Fruit fly (Drosophila melanogaster) whole organism, embryonic: Measurements from ENCODE around the gene lobo.

Experiments
- Ada2b ChIP-seq: fragments of 200-800 bp; sonication (Bioruptor generic); IDR thresholded peaks from 2 replicates; pipeline ENCODE4 v1.3.6; 2022; ENCODE audit warnings: missing biosample characterization, missing genetic modification characterization
- Atf-2 ChIP-seq: fragments of 200-800 bp; sonication (Bioruptor generic); optimal IDR thresholded peaks from 2 replicates; lab custom pipeline; 2016; ENCODE audit warnings: missing biosample characterization, missing genetic modification characterization
- Bgb ChIP-seq: fragments of 200-800 bp; sonication (Bioruptor generic); IDR thresholded peaks from 2 replicates; pipeline ENCODE4 v1.3.6; 2022; ENCODE audit warnings: missing biosample characterization, missing genetic modification characterization; ENCODE audit not compliant: partially characterized antibody
- CG10147 ChIP-seq: fragments of 200-800 bp; sonication (Bioruptor generic); optimal IDR thresholded peaks from 2 replicates; lab custom pipeline; 2019; ENCODE audit warnings: missing biosample characterization, mild to moderate bottlenecking, missing genetic modification characterization, moderate library complexity
- CG10209 ChIP-seq: fragments of 200-800 bp; sonication (Bioruptor generic); optimal IDR thresholded peaks from 3 replicates; lab custom pipeline; 2017; ENCODE audit warnings: missing biosample characterization, mild to moderate bottlenecking, missing genetic modification characterization, missing genetic modification reagents
- CG1024 ChIP-seq: fragments of 200-800 bp; sonication (Bioruptor generic); IDR thresholded peaks from 2 replicates; pipeline ENCODE4 v1.3.6; 2022; ENCODE audit warnings: missing biosample characterization, missing genetic modification characterization
- CG10979 ChIP-seq: fragments of 200-800 bp; sonication (Bioruptor generic); optimal IDR thresholded peaks from 2 replicates; lab custom pipeline; 2018; ENCODE audit warnings: missing biosample characterization, mild to moderate bottlenecking, missing genetic modification characterization, moderate library complexity
- CG11504 ChIP-seq: fragments of 200-800 bp; sonication (Bioruptor generic); optimal IDR thresholded peaks from 3 replicates; lab custom pipeline; 2019; ENCODE audit warnings: missing biosample characterization, mild to moderate bottlenecking, missing genetic modification characterization, moderate library complexity
- CG14014 ChIP-seq: fragments of 200-800 bp; sonication (Bioruptor generic); IDR thresholded peaks from 2 replicates; pipeline ENCODE4 v1.3.6; 2022; ENCODE audit warnings: missing biosample characterization, missing genetic modification characterization
- CG14965 ChIP-seq: fragments of 200-800 bp; sonication (Bioruptor generic); optimal IDR thresholded peaks from 2 replicates; lab custom pipeline; 2016; ENCODE audit warnings: missing biosample characterization, missing genetic modification characterization, borderline replicate concordance
- CG1603 ChIP-seq: fragments of 200-800 bp; sonication (Bioruptor generic); optimal IDR thresholded peaks from 2 replicates; lab custom pipeline; 2019; ENCODE audit warnings: missing biosample characterization, mild to moderate bottlenecking, missing genetic modification characterization, moderate library complexity
- CG17568 ChIP-seq: fragments of 200-800 bp; sonication (Bioruptor generic); optimal IDR thresholded peaks from 2 replicates; lab custom pipeline; 2018; ENCODE audit warnings: missing biosample characterization, mild to moderate bottlenecking, missing genetic modification characterization, moderate library complexity
- CG18599 ChIP-seq: fragments of 200-800 bp; sonication (Bioruptor generic); optimal IDR thresholded peaks from 3 replicates; lab custom pipeline; 2017; ENCODE audit warnings: missing biosample characterization, missing genetic modification characterization, mild to moderate bottlenecking, moderate library complexity, missing genetic modification reagents
- CG2120 ChIP-seq: fragments of 200-800 bp; sonication (Bioruptor generic); optimal IDR thresholded peaks from 3 replicates; lab custom pipeline; 2016; ENCODE audit warnings: missing biosample characterization, missing genetic modification characterization
- CG2129 ChIP-seq: fragments of 200-800 bp; sonication (Bioruptor generic); IDR thresholded peaks from 2 replicates; pipeline ENCODE4 v1.3.6; 2022; ENCODE audit warnings: missing biosample characterization, missing genetic modification characterization; ENCODE audit not compliant: partially characterized antibody
- CG30403 ChIP-seq: fragments of 200-800 bp; sonication (Bioruptor generic); optimal IDR thresholded peaks from 3 replicates; lab custom pipeline; 2016; ENCODE audit warnings: missing biosample characterization, missing genetic modification characterization
- CG34376 ChIP-seq: fragments of 200-800 bp; sonication (Bioruptor generic); optimal IDR thresholded peaks from 2 replicates; lab custom pipeline; 2018; ENCODE audit warnings: missing biosample characterization, mild to moderate bottlenecking, missing genetic modification characterization
- CG8359 ChIP-seq: fragments of 200-800 bp; sonication (Bioruptor generic); optimal IDR thresholded peaks from 2 replicates; lab custom pipeline; 2017; ENCODE audit warnings: missing biosample characterization, mild to moderate bottlenecking, missing genetic modification characterization, borderline replicate concordance
- CG9215 ChIP-seq: fragments of 200-800 bp; sonication (Bioruptor generic); IDR thresholded peaks from 2 replicates; pipeline ENCODE4 v1.3.6; 2022; ENCODE audit warnings: missing biosample characterization, missing genetic modification characterization
- CoRest ChIP-seq: fragments of 200-800 bp; sonication (Bioruptor generic); optimal IDR thresholded peaks from 3 replicates; lab custom pipeline; 2018; ENCODE audit warnings: missing biosample characterization, mild to moderate bottlenecking, missing genetic modification characterization, moderate library complexity
- HLH3B ChIP-seq: fragments of 200-800 bp; sonication (Bioruptor generic); IDR thresholded peaks from 2 replicates; pipeline ENCODE4 v1.3.6; 2022; ENCODE audit warnings: missing biosample characterization, missing genetic modification characterization
- Nf-YB ChIP-seq: fragments of 200-800 bp; sonication (Bioruptor generic); optimal IDR thresholded peaks from 3 replicates; lab custom pipeline; 2019; ENCODE audit warnings: missing biosample characterization, mild to moderate bottlenecking, missing genetic modification characterization, moderate library complexity
- Spps ChIP-seq: fragments of 200-800 bp; sonication (Bioruptor generic); optimal IDR thresholded peaks from 2 replicates; lab custom pipeline; 2018; ENCODE audit warnings: missing biosample characterization, mild to moderate bottlenecking, missing genetic modification characterization
- Ssrp ChIP-seq: fragments of 200-800 bp; sonication (Bioruptor generic); optimal IDR thresholded peaks from 2 replicates; lab custom pipeline; 2018; ENCODE audit warnings: missing biosample characterization, mild to moderate bottlenecking, missing genetic modification characterization, moderate library complexity
- Stat92E ChIP-seq, 3 experiments: fragments of >200 bp in 2 of 3; fragments of 200-800 bp in 1 of 3; sonication (Bioruptor generic) in 1 of 3; optimal IDR thresholded peaks; 2 replicates each; lab custom pipeline; 2017 to 2019; ENCODE audit warnings: missing biosample characterization in 3 of 3, missing genetic modification characterization in 3 of 3, mild to moderate bottlenecking in 1 of 3, moderate library complexity in 1 of 3
- Tbp ChIP-seq: fragments of >200 bp; optimal IDR thresholded peaks from 2 replicates; lab custom pipeline; 2018; ENCODE audit warnings: missing biosample characterization, missing genetic modification characterization
- ase ChIP-seq: fragments of 200-800 bp; sonication (Bioruptor generic); IDR thresholded peaks from 3 replicates; pipeline ENCODE4 v1.3.6; 2022; ENCODE audit warnings: missing biosample characterization, missing genetic modification characterization
- bbx ChIP-seq: fragments of 200-800 bp; sonication (Bioruptor generic); IDR thresholded peaks from 2 replicates; pipeline ENCODE4 v1.3.6; 2022; ENCODE audit warnings: missing biosample characterization, missing genetic modification characterization; ENCODE audit not compliant: partially characterized antibody
- br ChIP-seq: fragments of >200 bp; optimal IDR thresholded peaks from 2 replicates; lab custom pipeline; 2017
- cas ChIP-seq: fragments of 200-800 bp; sonication (Bioruptor generic); IDR thresholded peaks from 2 replicates; pipeline ENCODE4 v1.3.6; 2022; ENCODE audit warnings: missing biosample characterization, missing genetic modification characterization
- dati ChIP-seq: fragments of 200-800 bp; sonication (Bioruptor generic); IDR thresholded peaks from 2 replicates; pipeline ENCODE4 v1.3.6; 2022; ENCODE audit warnings: missing biosample characterization, missing genetic modification characterization
- dimm ChIP-seq: fragments of 200-800 bp; sonication (Bioruptor generic); IDR thresholded peaks from 2 replicates; pipeline ENCODE4 v1.3.6; 2022; ENCODE audit warnings: missing biosample characterization, missing genetic modification characterization
- esg ChIP-seq: fragments of 200-800 bp; sonication (Bioruptor generic); conservative IDR thresholded peaks from 2 replicates; pipeline ENCODE4 v1.3.6; 2022; ENCODE audit warnings: missing biosample characterization, missing genetic modification characterization
- fd102C ChIP-seq: fragments of 200-800 bp; sonication (Bioruptor generic); optimal IDR thresholded peaks from 2 replicates; lab custom pipeline; 2018; ENCODE audit warnings: missing biosample characterization, mild to moderate bottlenecking, missing genetic modification characterization, moderate library complexity
- fu2 ChIP-seq: fragments of 200-800 bp; sonication (Bioruptor generic); optimal IDR thresholded peaks from 2 replicates; lab custom pipeline; 2016; ENCODE audit warnings: missing biosample characterization, missing genetic modification characterization
- grau ChIP-seq: fragments of 200-800 bp; optimal IDR thresholded peaks from 3 replicates; lab custom pipeline; 2019; ENCODE audit warnings: missing biosample characterization, mild to moderate bottlenecking, missing genetic modification characterization, moderate library complexity
- her ChIP-seq: fragments of 200-800 bp; sonication (Bioruptor generic); optimal IDR thresholded peaks from 2 replicates; lab custom pipeline; 2016; ENCODE audit warnings: missing biosample characterization, missing genetic modification characterization
- jumu ChIP-seq: fragments of 200-800 bp; sonication (Bioruptor generic); optimal IDR thresholded peaks from 3 replicates; lab custom pipeline; 2016; ENCODE audit warnings: missing biosample characterization, missing genetic modification characterization
- nerfin-2 ChIP-seq: fragments of 200-800 bp; sonication (Bioruptor generic); IDR thresholded peaks from 2 replicates; pipeline ENCODE4 v1.3.6; 2022; ENCODE audit warnings: missing biosample characterization, missing genetic modification characterization; ENCODE audit not compliant: partially characterized antibody
- odd ChIP-seq: fragments of 200-800 bp; sonication (Bioruptor generic); optimal IDR thresholded peaks from 2 replicates; lab custom pipeline; 2017; ENCODE audit warnings: missing biosample characterization, mild to moderate bottlenecking, missing genetic modification characterization
- org-1 ChIP-seq: fragments of 200-800 bp; sonication (Bioruptor generic); optimal IDR thresholded peaks from 2 replicates; lab custom pipeline; 2017; ENCODE audit warnings: missing biosample characterization, missing genetic modification characterization
- pan ChIP-seq, 4 experiments: fragments of >200 bp in 3 of 4; fragments of 200-800 bp in 1 of 4; sonication (Bioruptor generic) in 1 of 4; optimal IDR thresholded peaks in 3 of 4; IDR thresholded peaks in 1 of 4; 2 replicates each; pipeline versions ENCODE4 v1.3.6 to Lab custom; 2017 to 2022; ENCODE audit warnings: missing biosample characterization in 2 of 4, missing genetic modification characterization in 2 of 4, mixed read lengths in 1 of 4
- pho ChIP-seq: fragments of 200-800 bp; sonication (Bioruptor generic); optimal IDR thresholded peaks from 2 replicates; lab custom pipeline; 2016; ENCODE audit warnings: missing biosample characterization, missing genetic modification characterization
- sens ChIP-seq: fragments of 200-800 bp; sonication (Bioruptor generic); peaks from one replicate; lab custom pipeline; 2016; ENCODE audit warnings: missing biosample characterization, missing genetic modification characterization
- tap ChIP-seq: fragments of 200-800 bp; optimal IDR thresholded peaks from 3 replicates; lab custom pipeline; 2019; ENCODE audit warnings: missing biosample characterization, mild to moderate bottlenecking, missing genetic modification characterization, moderate library complexity
- tin ChIP-seq: fragments of 200-800 bp; sonication (Bioruptor generic); optimal IDR thresholded peaks from 3 replicates; lab custom pipeline; 2016; ENCODE audit warnings: missing biosample characterization, missing genetic modification characterization
- ttk ChIP-seq: fragments of 200-800 bp; sonication (Bioruptor generic); IDR thresholded peaks from 2 replicates; pipeline ENCODE4 v2.1.2; 2022; ENCODE audit warnings: missing biosample characterization, missing genetic modification characterization
- vfl ChIP-seq: fragments of 200-800 bp; sonication (Bioruptor generic); optimal IDR thresholded peaks from 2 replicates; lab custom pipeline; 2016; ENCODE audit warnings: missing biosample characterization, missing genetic modification characterization
- vnd ChIP-seq: fragments of 200-800 bp; sonication (Bioruptor generic); IDR thresholded peaks from 3 replicates; pipeline ENCODE4 v1.3.6; 2022; ENCODE audit warnings: missing biosample characterization, missing genetic modification characterization; ENCODE audit not compliant: partially characterized antibody
- zfh1 ChIP-seq: fragments of 200-800 bp; sonication (Bioruptor generic); IDR thresholded peaks from 3 replicates; pipeline ENCODE4 v1.3.6; 2022; ENCODE audit warnings: missing biosample characterization, missing genetic modification characterization

The lobo gene

dm6 chr3R:25176517-25176916, 17.1 kb downstream of the lobo start (continued):
- TF ChIP-seq odd (GFP tag; lab: Kevin White, UChicago) (no peak), bbx (GFP tag; lab: Robert Waterston, UW) (no peak), fd102C (GFP tag; lab: Kevin White, UChicago) (no peak), Stat92E (GFP tag; optimal IDR thresholded peaks at IDR 0.05; lab: Kevin White, UChicago) (no peak), pho (GFP tag; lab: Kevin White, UChicago) (no peak), nerfin-2 (no peak), CG9215 (GFP tag; lab: Robert Waterston, UW) (no peak), pan (optimal IDR thresholded peaks at IDR 0.05; lab: Kevin White, UChicago) (no peak), pan (GFP tag; optimal IDR thresholded peaks at IDR 0.05 in 1 of 2, IDR thresholded peaks at IDR 0.05 in 1 of 2) (no peak), Ada2b (no peak), CG18599 (GFP tag; lab: Kevin White, UChicago) (peak; percentile 53), vnd (no peak), org-1 (GFP tag; lab: Kevin White, UChicago) (no peak), CG8359 (GFP tag; lab: Kevin White, UChicago) (no peak), Bgb (GFP tag; lab: Robert Waterston, UW) (no peak), esg (GFP tag; lab: Robert Waterston, UW) (0 out of 2 replicates have a peak, but pooled peaks have one; percentile 5), CG34376 (GFP tag; lab: Kevin White, UChicago) (no peak), zfh1 (no peak), tap (tag; lab: Kevin White, UChicago) (no peak), sens (GFP tag; lab: Kevin White, UChicago) (peak; percentile 51), dati (no peak), fu2 (no peak), CG2120 (GFP tag; lab: Kevin White, UChicago) (peak; percentile 17), grau (peak; percentile 19), CG17568 (GFP tag; lab: Kevin White, UChicago) (no peak), vfl (no peak), dimm (no peak), Tbp (GFP tag; lab: Kevin White, UChicago) (no peak), tin (no peak), CG1603 (tag; lab: Kevin White, UChicago) (peak; percentile 18), CG14965 (GFP tag; lab: Kevin White, UChicago) (no peak), ase (GFP tag; lab: Robert Waterston, UW) (0 out of 3 replicates have a peak, but pooled peaks have one; percentile 26), CoRest (tag; lab: Kevin White, UChicago) (peak; percentile 7), jumu (no peak), CG10147 (GFP tag; lab: Kevin White, UChicago) (no peak), CG11504 (tag; lab: Kevin White, UChicago) (peak; percentile 28), CG30403 (no peak), HLH3B (0 out of 2 replicates have a peak, but pooled peaks have one; percentile 5), ttk (GFP tag; lab: Robert Waterston, UW) (no peak), CG10209 (GFP tag; lab: Kevin White, UChicago) (peak; percentile 11), Spps (no peak), Ssrp (tag; lab: Kevin White, UChicago) (no peak), Nf-YB (GFP tag; lab: Kevin White, UChicago) (no peak), CG1024 (GFP tag; lab: Robert Waterston, UW) (0 out of 2 replicates have a peak, but pooled peaks have one; percentile 5), her (no peak), CG10979 (tag; lab: Kevin White, UChicago) (peak; percentile 22), br (lab: Kevin White, UChicago) (no peak), cas (GFP tag; lab: Robert Waterston, UW) (no peak), CG2129 (GFP tag; lab: Robert Waterston, UW) (no peak), CG14014 (GFP tag; lab: Robert Waterston, UW) (no peak), Atf-2 (GFP tag; lab: Kevin White, UChicago) (no peak)
